In genomic region chr3L:11548009-11548408, dm6 we compare ENCODE assay signal across 2 fruit fly cellular contexts.
TF ChIP-seq lines count a peak whose summit lies in the region.

No protein-coding gene starts in this region.

- TF ChIP-seq CTCF in whole organism, embryonic (GFP tag; optimal IDR thresholded peaks at IDR 0.05; lab: Kevin White, UChicago) = no peak

TF ChIP-seq in whole organism, adult, 20 proteins besides CTCF, POLR2A, EP300 and RAD21:
- TF ChIP-seq tj (GFP tag; optimal IDR thresholded peaks at IDR 0.05; lab: Kevin White, UChicago) (peak; percentile 82), CG14711 (tag; optimal IDR thresholded peaks at IDR 0.05; lab: Kevin White, UChicago) (no peak)

TF ChIP-seq in whole organism, embryonic, 481 proteins besides CTCF, POLR2A, EP300 and RAD21:
- TF ChIP-seq br (optimal IDR thresholded peaks at IDR 0.05; lab: Kevin White, UChicago) (no peak), jing (GFP tag; optimal IDR thresholded peaks at IDR 0.05; lab: Kevin White, UChicago) (no peak), NC2β (GFP tag; optimal IDR thresholded peaks at IDR 0.05; lab: Kevin White, UChicago) (no peak), ssp (GFP tag; IDR thresholded peaks at IDR 0.05; lab: Robert Waterston, UW) (no peak), ken (GFP tag; IDR thresholded peaks at IDR 0.05; lab: Robert Waterston, UW) (no peak), ara (GFP tag; IDR thresholded peaks at IDR 0.05; lab: Robert Waterston, UW) (peak; percentile 25; the same call in 1 of the 2 replicates), Nf-YC (tag; optimal IDR thresholded peaks at IDR 0.05; lab: Kevin White, UChicago) (no peak), crol (GFP tag; IDR thresholded peaks at IDR 0.05; lab: Robert Waterston, UW) (peak; percentile 27; the same call in 1 of the 2 replicates), vvl (GFP tag; IDR thresholded peaks at IDR 0.05; lab: Robert Waterston, UW) (no peak), tap (tag; optimal IDR thresholded peaks at IDR 0.05; lab: Kevin White, UChicago) (no peak), lov (optimal IDR thresholded peaks at IDR 0.05; lab: Kevin White, UChicago) (no peak), lov (GFP tag; IDR thresholded peaks at IDR 0.05; lab: Robert Waterston, UW) (0 out of 3 replicates have a peak, but pooled peaks have one; percentile 33), so (GFP tag; IDR thresholded peaks at IDR 0.05; lab: Robert Waterston, UW) (0 out of 3 replicates have a peak, but pooled peaks have one; percentile 60), slou (GFP tag; optimal IDR thresholded peaks at IDR 0.05; lab: Kevin White, UChicago) (no peak), Awh (GFP tag; IDR thresholded peaks at IDR 0.05; lab: Robert Waterston, UW) (peak; percentile 18; the same call in 1 of the 2 replicates), unc-4 (GFP tag; IDR thresholded peaks at IDR 0.05; lab: Robert Waterston, UW; ENCODE audit: partially characterized antibody) (no peak), CG11456 (GFP tag; IDR thresholded peaks at IDR 0.05; lab: Robert Waterston, UW) (no peak), CG10274 (GFP tag; optimal IDR thresholded peaks at IDR 0.05; lab: Kevin White, UChicago) (no peak), trem (tag; optimal IDR thresholded peaks at IDR 0.05; lab: Kevin White, UChicago) (no peak), shn (GFP tag; optimal IDR thresholded peaks at IDR 0.05; lab: Kevin White, UChicago) (no peak), hbn (GFP tag; IDR thresholded peaks at IDR 0.05; lab: Robert Waterston, UW; ENCODE audit: partially characterized antibody) (no peak), CG6813 (GFP tag; optimal IDR thresholded peaks at IDR 0.05; lab: Kevin White, UChicago) (no peak), CG34422 (GFP tag; IDR thresholded peaks at IDR 0.05; lab: Robert Waterston, UW) (no peak), Med (GFP tag; lab: Kevin White, UChicago) (peak; percentile 16), oc (tag; optimal IDR thresholded peaks at IDR 0.05; lab: Kevin White, UChicago) (no peak), Ets65A (GFP tag; lab: Kevin White, UChicago) (peak; percentile 52), Six4 (GFP tag; optimal IDR thresholded peaks at IDR 0.05; lab: Kevin White, UChicago) (no peak), Bdp1 (GFP tag; optimal IDR thresholded peaks at IDR 0.05; lab: Kevin White, UChicago) (no peak)
